Fruit fly (Drosophila melanogaster): ENCODE results near the gene Icmt.

Icmt gene

DNA sequence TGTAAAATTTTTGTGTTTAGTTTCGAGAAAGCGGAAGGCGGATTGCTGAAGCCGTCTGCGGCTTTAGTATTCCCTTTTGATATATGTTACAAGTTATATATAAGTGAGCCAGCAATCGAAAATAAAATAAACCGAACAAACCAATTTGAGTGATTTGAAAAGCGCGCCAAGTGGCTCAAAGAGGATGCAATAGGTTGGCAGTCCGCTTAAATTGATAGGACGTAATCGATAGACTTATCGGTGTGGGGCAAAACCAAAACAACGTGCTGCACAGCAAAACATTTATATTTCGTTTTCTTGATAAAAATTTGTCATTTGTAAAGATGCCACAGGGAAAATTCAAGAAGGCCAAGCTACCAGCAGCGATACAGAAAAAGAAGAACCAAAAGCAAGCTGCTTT, 28.7 kb downstream of the Icmt start, which contains the start of gene CG11279 (continued):
- TF ChIP-seq NfI (GFP tag; optimal IDR thresholded peaks at IDR 0.05) = no peak
- TF ChIP-seq CG7963 (GFP tag; IDR thresholded peaks at IDR 0.05; ENCODE audit: partially characterized antibody) = peak; percentile 78; the same call in 2 of the 3 replicates
- no peak for TF ChIP-seq Chrac-16 (GFP tag; optimal IDR thresholded peaks at IDR 0.05)
- no peak for TF ChIP-seq Oaz (GFP tag; IDR thresholded peaks at IDR 0.05)
- no peak for TF ChIP-seq tll (GFP tag; optimal IDR thresholded peaks at IDR 0.05)
- TF ChIP-seq Elba2 (GFP tag; optimal IDR thresholded peaks at IDR 0.05) = no peak
- TF ChIP-seq gt (GFP tag; IDR thresholded peaks at IDR 0.05) = no peak
- TF ChIP-seq ewg (GFP tag; optimal IDR thresholded peaks at IDR 0.05) = no peak
- peak; percentile 6 for TF ChIP-seq grau (tag; optimal IDR thresholded peaks at IDR 0.05)
- TF ChIP-seq CTCF (GFP tag; optimal IDR thresholded peaks at IDR 0.05) = no peak
- TF ChIP-seq CG1603 (tag; optimal IDR thresholded peaks at IDR 0.05) = peak; percentile 50
- TF ChIP-seq CG11247 (GFP tag; IDR thresholded peaks at IDR 0.05) = no peak
- TF ChIP-seq CG31365 (tag; optimal IDR thresholded peaks at IDR 0.05) = no peak
- TF ChIP-seq CG2120 (GFP tag; optimal IDR thresholded peaks at IDR 0.05) = no peak
- TF ChIP-seq her (GFP tag; optimal IDR thresholded peaks at IDR 0.05) = no peak
- TF ChIP-seq az2 (GFP tag; optimal IDR thresholded peaks at IDR 0.05) = no peak
- no peak for TF ChIP-seq Nf-YA (GFP tag; IDR thresholded peaks at IDR 0.05)
- no peak for TF ChIP-seq CG18599 (GFP tag; optimal IDR thresholded peaks at IDR 0.05)
- TF ChIP-seq BtbVII (GFP tag; optimal IDR thresholded peaks at IDR 0.05) = no peak
- no peak for TF ChIP-seq CG17328 (GFP tag; IDR thresholded peaks at IDR 0.05)
- TF ChIP-seq CG7357 (GFP tag; IDR thresholded peaks at IDR 0.05) = no peak
- no peak for TF ChIP-seq CG8290 (GFP tag; optimal IDR thresholded peaks at IDR 0.05)
- TF ChIP-seq CG8290 (tag; optimal IDR thresholded peaks at IDR 0.05) = peak in 1 of 2 experiments; percentile 15
- TF ChIP-seq HLH4C (GFP tag; IDR thresholded peaks at IDR 0.05; ENCODE audit: partially characterized antibody) = peak; percentile 76
- no peak for TF ChIP-seq CG13624 (GFP tag; optimal IDR thresholded peaks at IDR 0.05)
- peak; percentile 16 for TF ChIP-seq CG15269 (tag; optimal IDR thresholded peaks at IDR 0.05)
- TF ChIP-seq lab (GFP tag; optimal IDR thresholded peaks at IDR 0.05) = no peak
- TF ChIP-seq wek (GFP tag; optimal IDR thresholded peaks at IDR 0.05) = no peak
- TF ChIP-seq CG14860 (GFP tag; IDR thresholded peaks at IDR 0.05; ENCODE audit: partially characterized antibody) = peak; percentile 69
- no peak for TF ChIP-seq CG10959 (GFP tag; IDR thresholded peaks at IDR 0.05)
- TF ChIP-seq CG10543 (GFP tag; optimal IDR thresholded peaks at IDR 0.05) = no peak
- no peak for TF ChIP-seq Dbx (GFP tag; IDR thresholded peaks at IDR 0.05)
- TF ChIP-seq nau (GFP tag; optimal IDR thresholded peaks at IDR 0.05) = no peak
- TF ChIP-seq CG10979 (tag; optimal IDR thresholded peaks at IDR 0.05) = no peak
- peak; percentile 73 for TF ChIP-seq CG6791 (GFP tag; IDR thresholded peaks at IDR 0.05; ENCODE audit: partially characterized antibody)
- no peak for TF ChIP-seq CG16815 (GFP tag; optimal IDR thresholded peaks at IDR 0.05)
- no peak for TF ChIP-seq dimm (GFP tag; IDR thresholded peaks at IDR 0.05)
- no peak for TF ChIP-seq CG3838 (GFP tag; optimal IDR thresholded peaks at IDR 0.05)
- no peak for TF ChIP-seq pros (GFP tag; optimal IDR thresholded peaks at IDR 0.05)
- no peak for TF ChIP-seq CG11398 (GFP tag; optimal IDR thresholded peaks at IDR 0.05)
- TF ChIP-seq CG2875 (GFP tag; optimal IDR thresholded peaks at IDR 0.05) = no peak
- TF ChIP-seq Hmr (GFP tag; optimal IDR thresholded peaks at IDR 0.05) = no peak
- no peak for TF ChIP-seq h (optimal IDR thresholded peaks at IDR 0.05)
- no peak for TF ChIP-seq gcm (GFP tag; optimal IDR thresholded peaks at IDR 0.05)
- TF ChIP-seq unc-4 (GFP tag; IDR thresholded peaks at IDR 0.05; ENCODE audit: partially characterized antibody) = peak; percentile 68
- TF ChIP-seq CG7271 (tag; optimal IDR thresholded peaks at IDR 0.05) = no peak
- TF ChIP-seq nom (GFP tag; optimal IDR thresholded peaks at IDR 0.05) = no peak
- TF ChIP-seq tup (GFP tag; optimal IDR thresholded peaks at IDR 0.05) = no peak
- no peak for TF ChIP-seq org-1 (GFP tag; optimal IDR thresholded peaks at IDR 0.05)
- TF ChIP-seq bigmax (GFP tag; optimal IDR thresholded peaks at IDR 0.05) = no peak
- TF ChIP-seq TFAM (GFP tag; optimal IDR thresholded peaks at IDR 0.05) = no peak
- TF ChIP-seq twi (tag; optimal IDR thresholded peaks at IDR 0.05) = no peak

All from whole organism, embryonic.